Worm (Caenorhabditis elegans) whole organism, L1 larva: Measurements from ENCODE around the gene fbxb-75.

Experiments used
- C04F5.9 ChIP-seq: sonication (generic microtip); optimal IDR thresholded peaks from 2 replicates; lab custom pipeline; 2016; ENCODE audit warnings: missing genetic modification characterization, missing compliant biosample characterization
- C34B4.2 ChIP-seq: sonication (generic microtip); optimal IDR thresholded peaks from 2 replicates; lab custom pipeline; 2017; ENCODE audit warnings: mild to moderate bottlenecking, missing genetic modification characterization, missing compliant biosample characterization
- aly-2 ChIP-seq: fragments of 150-350 bp; optimal IDR thresholded peaks from 2 replicates; lab custom pipeline; 2014; ENCODE audit warnings: missing biosample characterization, missing genetic modification characterization
- blmp-1 ChIP-seq: fragments of 150-350 bp; optimal IDR thresholded peaks from 2 replicates; lab custom pipeline; 2014; ENCODE audit warnings: missing biosample characterization, missing genetic modification characterization
- ceh-63 ChIP-seq: fragments of 200-800 bp; sonication (Bioruptor generic); optimal IDR thresholded peaks from 2 replicates; lab custom pipeline; 2018; ENCODE audit warnings: mild to moderate bottlenecking, missing genetic modification characterization, missing compliant biosample characterization
- ceh-8 ChIP-seq: fragments of 200-800 bp; sonication (Bioruptor generic); optimal IDR thresholded peaks from 2 replicates; lab custom pipeline; 2018; ENCODE audit warnings: mild to moderate bottlenecking, missing genetic modification characterization, moderate library complexity, missing compliant biosample characterization
- ceh-90 ChIP-seq: sonication (generic microtip); optimal IDR thresholded peaks from 2 replicates; lab custom pipeline; 2016; ENCODE audit warnings: missing genetic modification characterization, missing compliant biosample characterization
- ces-1 ChIP-seq: fragments of 150-350 bp; optimal IDR thresholded peaks from 2 replicates; lab custom pipeline; 2014; ENCODE audit warnings: missing biosample characterization, missing genetic modification reagents, missing genetic modification characterization
- dpl-1 ChIP-seq, 3 experiments: fragments of 150-350 bp in 2 of 3; sonication (generic microtip) in 1 of 3; optimal IDR thresholded peaks; 2 replicates each; lab custom pipeline; 2014 to 2017; ENCODE audit warnings: missing biosample characterization in 3 of 3, missing genetic modification characterization in 3 of 3, missing genetic modification reagents in 3 of 3
- efl-1 ChIP-seq, 4 experiments: fragments of 150-350 bp; optimal IDR thresholded peaks in 3 of 4; peaks in 1 of 4; 1 replicate in 1 of 4; 2 replicates in 3 of 4; lab custom pipeline; 2014; ENCODE audit warnings: missing biosample characterization in 2 of 4, missing genetic modification characterization in 2 of 4, missing genetic modification reagents in 2 of 4
- egl-27 ChIP-seq, 2 experiments: fragments of 150-350 bp in 1 of 2; sonication (generic microtip); optimal IDR thresholded peaks; 3 replicates each; lab custom pipeline; 2017 to 2018; ENCODE audit warnings: missing biosample characterization in 2 of 2, missing genetic modification characterization in 2 of 2, missing genetic modification reagents in 2 of 2
- elt-2 ChIP-seq: sonication (generic microtip); optimal IDR thresholded peaks from 2 replicates; lab custom pipeline; 2016; ENCODE audit warnings: missing genetic modification characterization, mild to moderate bottlenecking, inconsistent platforms, missing compliant biosample characterization, missing genetic modification reagents
- elt-3 ChIP-seq, 6 experiments: fragments of 150-350 bp in 1 of 6; sonication (generic microtip); optimal IDR thresholded peaks; 2 replicates each; lab custom pipeline; 2017 to 2018; ENCODE audit warnings: missing biosample characterization in 6 of 6, missing genetic modification characterization in 6 of 6, inconsistent platforms in 1 of 6
- fkh-10 ChIP-seq: sonication (generic microtip); optimal IDR thresholded peaks from 2 replicates; lab custom pipeline; 2017; ENCODE audit warnings: missing biosample characterization, missing genetic modification reagents, missing genetic modification characterization
- fos-1 ChIP-seq: fragments of 150-350 bp; optimal IDR thresholded peaks from 2 replicates; lab custom pipeline; 2014; ENCODE audit warnings: missing biosample characterization, missing genetic modification characterization
- grh-1 ChIP-seq: fragments of 200-800 bp; sonication (Bioruptor generic); IDR thresholded peaks from 2 replicates; pipeline ENCODE4 v1.3.6; 2022; ENCODE audit warnings: missing genetic modification reagents, missing genetic modification characterization, missing compliant biosample characterization
- hlh-17 ChIP-seq: fragments of 200-800 bp; sonication (Bioruptor generic); optimal IDR thresholded peaks from 2 replicates; lab custom pipeline; 2018; ENCODE audit warnings: missing genetic modification characterization, mild to moderate bottlenecking, missing compliant biosample characterization, moderate library complexity, borderline replicate concordance
- hpl-2 ChIP-seq: fragments of 150-350 bp; optimal IDR thresholded peaks from 2 replicates; lab custom pipeline; 2014; ENCODE audit warnings: missing biosample characterization, missing genetic modification reagents, missing genetic modification characterization
- irx-1 ChIP-seq: sonication (generic microtip); optimal IDR thresholded peaks from 2 replicates; lab custom pipeline; 2016; ENCODE audit warnings: missing genetic modification characterization, missing compliant biosample characterization
- lir-3 ChIP-seq: sonication (generic microtip); optimal IDR thresholded peaks from 2 replicates; lab custom pipeline; 2016; ENCODE audit warnings: mild to moderate bottlenecking, missing genetic modification characterization, moderate library complexity, missing compliant biosample characterization; ENCODE audit not compliant: poor library complexity
- nhr-12 ChIP-seq: sonication (generic microtip); optimal IDR thresholded peaks from 2 replicates; lab custom pipeline; 2017; ENCODE audit warnings: missing biosample characterization, missing genetic modification characterization
- nhr-19 ChIP-seq: fragments of 200-800 bp; sonication (Bioruptor generic); conservative IDR thresholded peaks from 2 replicates; pipeline ENCODE4 v1.3.6; 2022; ENCODE audit warnings: missing genetic modification characterization, missing compliant biosample characterization
- nhr-28 ChIP-seq: fragments of 150-350 bp; optimal IDR thresholded peaks from 2 replicates; lab custom pipeline; 2014; ENCODE audit warnings: missing biosample characterization, missing genetic modification characterization
- nhr-77 ChIP-seq: fragments of 150-350 bp; optimal IDR thresholded peaks from 2 replicates; lab custom pipeline; 2014; ENCODE audit warnings: missing biosample characterization, missing genetic modification characterization
- nhr-84 ChIP-seq: sonication (generic microtip); optimal IDR thresholded peaks from 2 replicates; lab custom pipeline; 2017; ENCODE audit warnings: missing biosample characterization, missing genetic modification characterization
- nhr-85 ChIP-seq: sonication (generic microtip); peaks from one replicate; lab custom pipeline; 2016; ENCODE audit warnings: missing genetic modification characterization, inconsistent platforms, missing compliant biosample characterization
- rnt-1 ChIP-seq: sonication (generic microtip); optimal IDR thresholded peaks from 2 replicates; lab custom pipeline; 2016; ENCODE audit warnings: mild to moderate bottlenecking, missing genetic modification characterization, moderate library complexity, missing compliant biosample characterization
- snpc-4 ChIP-seq: fragments of 150-350 bp; optimal IDR thresholded peaks from 2 replicates; lab custom pipeline; 2014; ENCODE audit warnings: missing biosample characterization, missing genetic modification characterization
- snu-23 ChIP-seq: sonication (generic microtip); optimal IDR thresholded peaks from 2 replicates; lab custom pipeline; 2016; ENCODE audit warnings: missing genetic modification characterization, missing compliant biosample characterization
- sox-4 ChIP-seq: sonication (generic microtip); optimal IDR thresholded peaks from 2 replicates; lab custom pipeline; 2016; ENCODE audit warnings: missing genetic modification characterization, missing compliant biosample characterization
- sptf-1 ChIP-seq: fragments of 150-350 bp; optimal IDR thresholded peaks from 2 replicates; lab custom pipeline; 2014; ENCODE audit warnings: missing biosample characterization, missing genetic modification characterization
- sup-37 ChIP-seq: fragments of 200-800 bp; sonication (Bioruptor generic); optimal IDR thresholded peaks from 2 replicates; lab custom pipeline; 2018; ENCODE audit warnings: mild to moderate bottlenecking, missing genetic modification characterization, missing compliant biosample characterization
- unc-130 ChIP-seq: fragments of 150-350 bp; optimal IDR thresholded peaks from 2 replicates; lab custom pipeline; 2017; ENCODE audit warnings: missing biosample characterization, missing genetic modification characterization, inconsistent platforms
- zag-1 ChIP-seq: fragments of 150-350 bp; optimal IDR thresholded peaks from 2 replicates; lab custom pipeline; 2014; ENCODE audit warnings: missing biosample characterization, missing genetic modification characterization

fbxb-75 gene

ce11 chrIV:4468046-4468727, 27.2 kb upstream of the fbxb-75 start (continued):
- TF ChIP-seq egl-27 (tag; optimal IDR thresholded peaks at IDR 0.05; lab: Kevin White, UChicago) = no peak
- no peak for TF ChIP-seq fos-1 (tag; lab: Kevin White, UChicago)
- peak; percentile 46 for TF ChIP-seq snu-23
- TF ChIP-seq dpl-1 (GFP tag; optimal IDR thresholded peaks at IDR 0.05; lab: Kevin White, UChicago) = no peak
- TF ChIP-seq irx-1 (tag; lab: Kevin White, UChicago) = no peak

ce11 chrIV:4465184-4465583, 24.2 kb upstream of the fbxb-75 start, which contains the start of gene M01H9.5:
Gene M01H9.5, plus strand, starts transcription at chrIV:4465484.
- TF ChIP-seq C04F5.9 (tag; lab: Kevin White, UChicago) (no peak), nhr-12 (tag; lab: Kevin White, UChicago) (no peak), rnt-1 (no peak), ces-1 (GFP tag; lab: Kevin White, UChicago) (no peak), zag-1 (tag; lab: Kevin White, UChicago) (no peak), nhr-28 (tag; lab: Kevin White, UChicago) (no peak), blmp-1 (tag; lab: Kevin White, UChicago) (no peak), fkh-10 (GFP tag; lab: Kevin White, UChicago) (no peak), elt-2 (no peak), nhr-19 (no peak), C34B4.2 (tag; lab: Kevin White, UChicago) (no peak), hlh-17 (no peak), sox-4 (tag; lab: Kevin White, UChicago) (no peak), elt-3 (tag; optimal IDR thresholded peaks at IDR 0.05; lab: Kevin White, UChicago) (no peak), ceh-63 (GFP tag; lab: Kevin White, UChicago) (no peak), unc-130 (tag; lab: Kevin White, UChicago) (no peak)

- TF ChIP-seq hpl-2 (GFP tag; lab: Kevin White, UChicago) (no peak), snpc-4 (tag; lab: Kevin White, UChicago) (no peak), sptf-1 (no peak), sup-37 (GFP tag; lab: Kevin White, UChicago) (no peak), lir-3 (tag; lab: Kevin White, UChicago) (no peak), snu-23 (no peak)
- TF ChIP-seq, all 84 proteins: peak for 0
Observed at ce11 chrIV:4463132-4463531, 22.2 kb upstream of the fbxb-75 start, which contains the start of gene M01H9.2. Gene M01H9.2, minus strand, starts transcription at chrIV:4463232.

ce11 chrIV:4459342-4459741, 18.4 kb upstream of the fbxb-75 start:
- no peak for TF ChIP-seq nhr-84
- TF ChIP-seq fos-1 (tag; lab: Kevin White, UChicago) = no peak
- no peak for TF ChIP-seq ceh-8 (GFP tag; lab: Kevin White, UChicago)
- no peak for TF ChIP-seq grh-1
- TF ChIP-seq C34B4.2 (tag; lab: Kevin White, UChicago) = no peak
- peak; percentile 27 for TF ChIP-seq nhr-85 (tag; lab: Kevin White, UChicago)
- no peak for TF ChIP-seq ceh-90 (tag; lab: Kevin White, UChicago)
- TF ChIP-seq aly-2 (tag; lab: Kevin White, UChicago) = no peak
- no peak for TF ChIP-seq C04F5.9 (tag; lab: Kevin White, UChicago)
- TF ChIP-seq efl-1 (optimal IDR thresholded peaks at IDR 0.05; lab: Kevin White, UChicago) = no peak
- TF ChIP-seq efl-1 (GFP tag; optimal IDR thresholded peaks at IDR 0.05 in 1 of 2; lab: Kevin White, UChicago) = peak in 1 of 2 experiments; percentile 87
- no peak for TF ChIP-seq nhr-77 (tag; lab: Kevin White, UChicago)
- no peak for TF ChIP-seq ces-1 (GFP tag; lab: Kevin White, UChicago)
- TF ChIP-seq elt-2 = no peak
- no peak for TF ChIP-seq hpl-2 (GFP tag; lab: Kevin White, UChicago)
- TF ChIP-seq snu-23 = no peak
